Worm (Caenorhabditis elegans) whole organism, L3 larva: Measurements from ENCODE around the gene tmbi-4.

ENCODE experiments used
- ama-1 ChIP-seq: fragments of 150-350 bp; optimal IDR thresholded peaks from 2 replicates; lab custom pipeline; 2018
- elt-1 ChIP-seq: fragments of 150-350 bp; optimal IDR thresholded peaks from 2 replicates; lab custom pipeline; 2014; ENCODE audit warnings: missing biosample characterization, missing genetic modification characterization
- elt-2 ChIP-seq: sonication (generic microtip); optimal IDR thresholded peaks from 2 replicates; lab custom pipeline; 2016; ENCODE audit warnings: missing genetic modification reagents, mild to moderate bottlenecking, missing genetic modification characterization, missing compliant biosample characterization
- nhr-67 ChIP-seq: fragments of 150-350 bp; optimal IDR thresholded peaks from 2 replicates; lab custom pipeline; 2014; ENCODE audit warnings: missing biosample characterization, missing genetic modification characterization
- nhr-77 ChIP-seq: fragments of 150-350 bp; optimal IDR thresholded peaks from 2 replicates; lab custom pipeline; 2014; ENCODE audit warnings: missing biosample characterization, missing genetic modification characterization
- pha-4 ChIP-seq: fragments of 150-350 bp; optimal IDR thresholded peaks from 2 replicates; lab custom pipeline; 2014; ENCODE audit warnings: missing biosample characterization, missing genetic modification reagents, missing genetic modification characterization
- snpc-4 ChIP-seq: fragments of 150-350 bp; optimal IDR thresholded peaks from 2 replicates; lab custom pipeline; 2014; ENCODE audit warnings: missing biosample characterization, missing genetic modification characterization
- unc-62 ChIP-seq: fragments of 150-350 bp; sonication (generic microtip); optimal IDR thresholded peaks from 4 replicates; lab custom pipeline; 2014; ENCODE audit warnings: missing biosample characterization, missing genetic modification reagents, missing genetic modification characterization
- zag-1 ChIP-seq: fragments of 150-350 bp; optimal IDR thresholded peaks from 2 replicates; lab custom pipeline; 2014; ENCODE audit warnings: missing biosample characterization, missing genetic modification characterization

- TF ChIP-seq snpc-4 (no peak), unc-62 (GFP tag; lab: Kevin White, UChicago) (no peak), ama-1 (no peak), nhr-67 (no peak), elt-1 (tag; lab: Kevin White, UChicago) (no peak), nhr-77 (no peak), pha-4 (tag; lab: Kevin White, UChicago) (no peak), elt-2 (no peak), zag-1 (no peak)
These were observed 45.0 kb downstream of the tmbi-4 start for ce11 chrX:9195375-9196098.
